Worm (Caenorhabditis elegans) whole organism, L3 larva: ENCODE results near the gene ari-2.

ENCODE experiments used
- aly-2 ChIP-seq: fragments of 150-350 bp; optimal IDR thresholded peaks from 2 replicates; lab custom pipeline; 2014; ENCODE audit warnings: missing biosample characterization, missing genetic modification characterization
- nhr-28 ChIP-seq: fragments of 150-350 bp; optimal IDR thresholded peaks from 2 replicates; lab custom pipeline; 2014; ENCODE audit warnings: missing biosample characterization, missing genetic modification characterization
- nhr-76 ChIP-seq: fragments of 150-350 bp; sonication (generic microtip); optimal IDR thresholded peaks from 5 replicates; lab custom pipeline; 2014; ENCODE audit warnings: missing biosample characterization, missing genetic modification characterization
- nhr-77 ChIP-seq: fragments of 150-350 bp; optimal IDR thresholded peaks from 2 replicates; lab custom pipeline; 2014; ENCODE audit warnings: missing biosample characterization, missing genetic modification characterization
- skn-1 ChIP-seq: fragments of 150-350 bp; optimal IDR thresholded peaks from 2 replicates; lab custom pipeline; 2014; ENCODE audit warnings: missing biosample characterization, missing genetic modification characterization
- ztf-11 ChIP-seq: fragments of 150-350 bp; optimal IDR thresholded peaks from 2 replicates; lab custom pipeline; 2014; ENCODE audit warnings: missing biosample characterization, missing genetic modification characterization

ce11 chrIV:5528285-5528684 is 22.6 kb upstream of the ari-2 start, which contains the start of gene unc-5:
- TF ChIP-seq nhr-76 (tag; lab: Kevin White, UChicago) = no peak
- no peak for TF ChIP-seq nhr-28
- no peak for TF ChIP-seq aly-2 (tag; lab: Kevin White, UChicago)
- no peak for TF ChIP-seq skn-1 (tag; lab: Kevin White, UChicago)
- TF ChIP-seq ztf-11 (tag; lab: Kevin White, UChicago) = no peak
- TF ChIP-seq nhr-77 (tag; lab: Kevin White, UChicago) = no peak
